Fruit fly (Drosophila melanogaster) whole organism, wandering third instar larva: ENCODE measurements around the gene mAChR-C.
A peak's percentile ranks its signal among the peaks of the same experiment; 100 is the strongest.

Experiments
- Abd-B ChIP-seq: fragments of >200 bp; optimal IDR thresholded peaks from 2 replicates; lab custom pipeline; 2017; ENCODE audit warnings: missing biosample characterization, missing genetic modification characterization
- CG9705 ChIP-seq: fragments of 200-800 bp; sonication (Bioruptor generic); optimal IDR thresholded peaks from 2 replicates; lab custom pipeline; 2018; ENCODE audit warnings: missing biosample characterization, mild to moderate bottlenecking, missing genetic modification characterization
- CrebA ChIP-seq: fragments of 200-800 bp; sonication (Bioruptor generic); optimal IDR thresholded peaks from 2 replicates; lab custom pipeline; 2016; ENCODE audit warnings: missing biosample characterization, mild to moderate bottlenecking, missing genetic modification characterization, borderline replicate concordance
- Dfd ChIP-seq: fragments of >200 bp; optimal IDR thresholded peaks from 2 replicates; lab custom pipeline; 2017; ENCODE audit warnings: missing biosample characterization, missing genetic modification characterization
- Dif ChIP-seq: fragments of 200-275, 200-300 bp; sonication (Bioruptor generic); optimal IDR thresholded peaks from 2 replicates; lab custom pipeline; 2018; ENCODE audit warnings: missing biosample characterization, missing genetic modification characterization; ENCODE audit not compliant: partially characterized antibody
- GATAd ChIP-seq: sonication (Bioruptor generic); optimal IDR thresholded peaks from 2 replicates; lab custom pipeline; 2016; ENCODE audit warnings: missing biosample characterization, missing genetic modification characterization
- HLH106 ChIP-seq: fragments of 200-800 bp; optimal IDR thresholded peaks from 3 replicates; lab custom pipeline; 2019; ENCODE audit warnings: missing biosample characterization, mild to moderate bottlenecking, missing genetic modification characterization, moderate library complexity
- Hnf4 ChIP-seq: fragments of 200-800 bp; sonication (Bioruptor generic); optimal IDR thresholded peaks from 2 replicates; lab custom pipeline; 2016; ENCODE audit warnings: missing biosample characterization, mild to moderate bottlenecking, missing genetic modification characterization
- Hr78 ChIP-seq: fragments of >200 bp; optimal IDR thresholded peaks from 2 replicates; lab custom pipeline; 2017; ENCODE audit warnings: missing biosample characterization, missing genetic modification characterization
- Hr83 ChIP-seq: fragments of 200-300 bp; sonication (Bioruptor generic); optimal IDR thresholded peaks from 2 replicates; lab custom pipeline; 2016; ENCODE audit warnings: missing biosample characterization, mild to moderate bottlenecking, missing genetic modification characterization, moderate library complexity; ENCODE audit not compliant: poor library complexity, severe bottlenecking
- Jra ChIP-seq: sonication (Bioruptor generic); optimal IDR thresholded peaks from 2 replicates; lab custom pipeline; 2016; ENCODE audit warnings: missing biosample characterization, missing genetic modification characterization
- Mio ChIP-seq: sonication (Bioruptor generic); optimal IDR thresholded peaks from 2 replicates; lab custom pipeline; 2016; ENCODE audit warnings: missing biosample characterization, missing genetic modification characterization
- Myc ChIP-seq: fragments of >200 bp; optimal IDR thresholded peaks from 2 replicates; lab custom pipeline; 2017
- N ChIP-seq: fragments of >200 bp; optimal IDR thresholded peaks from 2 replicates; lab custom pipeline; 2018; ENCODE audit warnings: missing biosample characterization, missing external identifiers, missing genetic modification characterization
- OdsH ChIP-seq: fragments of 200-800 bp; sonication (Bioruptor generic); optimal IDR thresholded peaks from 2 replicates; lab custom pipeline; 2016; ENCODE audit warnings: missing biosample characterization, mild to moderate bottlenecking, missing genetic modification characterization
- Rel ChIP-seq, 2 experiments: fragments of 200-800 bp; sonication (Bioruptor generic) in 1 of 2; optimal IDR thresholded peaks; 2 replicates in 1 of 2; 3 replicates in 1 of 2; lab custom pipeline; 2016 to 2019; ENCODE audit warnings: mild to moderate bottlenecking in 2 of 2, missing biosample characterization in 2 of 2, missing genetic modification characterization in 2 of 2, moderate library complexity in 1 of 2
- Sp1 ChIP-seq: fragments of 200-800 bp; sonication (Bioruptor generic); optimal IDR thresholded peaks from 3 replicates; lab custom pipeline; 2019; ENCODE audit warnings: missing biosample characterization, mild to moderate bottlenecking, missing genetic modification characterization, moderate library complexity
- Vsx2 ChIP-seq: fragments of 200-300, 225-300 bp; sonication (Bioruptor generic); optimal IDR thresholded peaks from 2 replicates; lab custom pipeline; 2018; ENCODE audit warnings: missing biosample characterization, missing genetic modification characterization; ENCODE audit not compliant: partially characterized antibody
- brk ChIP-seq: fragments of 200-800 bp; sonication (Bioruptor generic); optimal IDR thresholded peaks from 2 replicates; lab custom pipeline; 2016; ENCODE audit warnings: missing biosample characterization, mild to moderate bottlenecking, missing genetic modification characterization
- dl ChIP-seq, 2 experiments: fragments of 175-275, 200-275 bp in 1 of 2; fragments of 200-275 bp in 1 of 2; sonication (Bioruptor generic); optimal IDR thresholded peaks; lab custom pipeline; 2018; ENCODE audit warnings: mild to moderate bottlenecking in 2 of 2, missing biosample characterization in 2 of 2, missing genetic modification characterization in 2 of 2, moderate library complexity in 2 of 2; ENCODE audit not compliant: partially characterized antibody in 2 of 2, insufficient read depth in 1 of 2
- dmrt93B ChIP-seq: fragments of 200-800 bp; sonication (Bioruptor generic); optimal IDR thresholded peaks from 2 replicates; lab custom pipeline; 2018; ENCODE audit warnings: missing biosample characterization, mild to moderate bottlenecking, missing genetic modification characterization
- dsf ChIP-seq: sonication (Bioruptor generic); optimal IDR thresholded peaks from 2 replicates; lab custom pipeline; 2016; ENCODE audit warnings: missing biosample characterization, missing genetic modification characterization, borderline replicate concordance
- ey ChIP-seq: fragments of 200-800 bp; sonication (Bioruptor generic); optimal IDR thresholded peaks from 2 replicates; lab custom pipeline; 2016; ENCODE audit warnings: missing biosample characterization, missing genetic modification characterization
- foxo ChIP-seq, 2 experiments: fragments of 200-800 bp; sonication (Bioruptor generic); optimal IDR thresholded peaks; 2 replicates in 1 of 2; 3 replicates in 1 of 2; lab custom pipeline; 2016 to 2017; ENCODE audit warnings: missing biosample characterization in 2 of 2, missing genetic modification characterization in 2 of 2
- fru ChIP-seq: fragments of 200-800 bp; sonication (Bioruptor generic); optimal IDR thresholded peaks from 3 replicates; lab custom pipeline; 2016; ENCODE audit warnings: missing biosample characterization, mild to moderate bottlenecking, missing genetic modification characterization
- h ChIP-seq: fragments of 200-800 bp; sonication (Bioruptor generic); optimal IDR thresholded peaks from 3 replicates; lab custom pipeline; 2016; ENCODE audit warnings: missing biosample characterization, mild to moderate bottlenecking, missing genetic modification characterization
- jim ChIP-seq: fragments of 175-275, 200-325 bp; sonication (Bioruptor generic); optimal IDR thresholded peaks from 2 replicates; lab custom pipeline; 2016; ENCODE audit warnings: missing biosample characterization, mild to moderate bottlenecking, missing genetic modification characterization
- lola ChIP-seq: fragments of >200 bp; optimal IDR thresholded peaks from 2 replicates; lab custom pipeline; 2017; ENCODE audit warnings: missing biosample characterization, missing genetic modification characterization
- pan ChIP-seq: fragments of >200 bp; optimal IDR thresholded peaks from 2 replicates; lab custom pipeline; 2017
- psq ChIP-seq: fragments of 200-800 bp; sonication (Bioruptor generic); optimal IDR thresholded peaks from 3 replicates; lab custom pipeline; 2017; ENCODE audit warnings: missing biosample characterization, mild to moderate bottlenecking, missing genetic modification characterization, moderate library complexity
- rgr ChIP-seq: fragments of 200-800 bp; sonication (Bioruptor generic); optimal IDR thresholded peaks from 3 replicates; lab custom pipeline; 2016; ENCODE audit warnings: missing biosample characterization, mild to moderate bottlenecking, missing genetic modification characterization
- sage ChIP-seq: fragments of 200-800 bp; sonication (Bioruptor generic); optimal IDR thresholded peaks from 2 replicates; lab custom pipeline; 2016; ENCODE audit warnings: missing biosample characterization, mild to moderate bottlenecking, missing genetic modification characterization
- sv ChIP-seq: fragments of 200-800 bp; sonication (Bioruptor generic); optimal IDR thresholded peaks from 3 replicates; lab custom pipeline; 2016; ENCODE audit warnings: missing biosample characterization, missing genetic modification characterization
- tai ChIP-seq: sonication (Bioruptor generic); optimal IDR thresholded peaks from 2 replicates; lab custom pipeline; 2016; ENCODE audit warnings: missing biosample characterization, missing genetic modification characterization
- usp ChIP-seq: fragments of >200 bp; optimal IDR thresholded peaks from 2 replicates; lab custom pipeline; 2017; ENCODE audit warnings: missing biosample characterization, missing genetic modification characterization
- woc ChIP-seq: sonication (Bioruptor generic); optimal IDR thresholded peaks from 2 replicates; lab custom pipeline; 2016; ENCODE audit warnings: missing biosample characterization, mild to moderate bottlenecking, missing genetic modification characterization

mAChR-C gene

DNA sequence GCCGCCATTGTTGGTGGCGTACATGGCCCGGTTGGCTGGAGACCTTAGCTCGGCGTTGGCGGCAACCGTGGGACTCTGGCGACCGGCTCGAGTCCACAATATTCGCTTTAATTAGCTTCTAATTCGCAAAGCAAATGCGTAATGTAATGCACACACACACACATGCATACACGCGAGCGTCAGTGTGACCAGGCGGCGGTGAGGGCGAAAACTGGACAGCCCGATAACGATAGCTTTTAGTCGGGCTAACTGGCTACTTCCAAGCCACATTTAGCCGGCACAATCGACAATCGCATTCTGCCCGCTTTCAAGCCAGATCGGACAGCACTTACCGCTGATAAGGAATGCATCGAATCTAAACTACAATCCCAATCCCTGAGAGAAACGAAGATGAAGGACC, 11.8 kb downstream of the mAChR-C start, which contains the start of the genes Nf-YC and xit:
Gene Nf-YC, minus strand, starts transcription at position 217 of the 400 bp plus-strand sequence.
Gene xit, plus strand, starts transcription at position 314 of the 400 bp plus-strand sequence.
- TF ChIP-seq Vsx2 (GFP tag; lab: Kevin White, UChicago): peak; percentile 97
- no peak for TF ChIP-seq ey (GFP tag; lab: Kevin White, UChicago)
- no peak for TF ChIP-seq jim (GFP tag; lab: Kevin White, UChicago)
- no peak for TF ChIP-seq pan
- TF ChIP-seq h (GFP tag; lab: Kevin White, UChicago): no peak
- peak; percentile 96 for TF ChIP-seq Myc (lab: Kevin White, UChicago)
- TF ChIP-seq rgr (GFP tag; lab: Kevin White, UChicago): no peak
- no peak for TF ChIP-seq GATAd (GFP tag; lab: Kevin White, UChicago)
- TF ChIP-seq Sp1: no peak
- no peak for TF ChIP-seq dmrt93B (GFP tag; lab: Kevin White, UChicago)
- peak; percentile 19 for TF ChIP-seq HLH106 (tag; lab: Kevin White, UChicago)
- TF ChIP-seq, all 38 proteins: peak for 3

DNA sequence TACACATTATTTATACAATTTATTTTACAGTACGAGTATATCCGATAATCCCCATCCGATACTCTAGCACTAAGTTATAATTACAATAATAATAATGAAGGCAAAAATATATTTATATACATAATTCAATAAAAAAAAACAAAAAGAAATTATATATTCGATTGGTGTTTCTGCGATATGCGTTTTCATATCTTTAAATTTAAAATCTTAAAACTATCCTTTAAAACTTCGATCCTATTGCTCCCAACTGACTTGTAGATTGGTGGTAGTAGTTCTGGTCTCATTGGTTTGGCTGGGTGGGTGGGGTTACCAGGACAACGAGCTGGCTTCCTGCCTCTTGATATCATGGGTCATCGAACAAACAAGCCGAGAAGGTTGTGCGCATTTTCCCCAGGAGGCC, 18.8 kb downstream of the mAChR-C start, which contains the start of gene iav:
Gene iav, plus strand, starts transcription at position 301 of the 400 bp plus-strand sequence.
- TF ChIP-seq sage (GFP tag; lab: Kevin White, UChicago) (no peak), pan (no peak), tai (GFP tag; lab: Kevin White, UChicago) (no peak), OdsH (GFP tag; lab: Kevin White, UChicago) (no peak), jim (GFP tag; lab: Kevin White, UChicago) (no peak), Sp1 (no peak), N (GFP tag; lab: Kevin White, UChicago) (no peak), CrebA (GFP tag; lab: Kevin White, UChicago) (no peak), Vsx2 (GFP tag; lab: Kevin White, UChicago) (no peak), dmrt93B (GFP tag; lab: Kevin White, UChicago) (no peak), dl (GFP tag; optimal IDR thresholded peaks at IDR 0.05; lab: Kevin White, UChicago; ENCODE audit: insufficient read depth in 1 of 2, partially characterized antibody in 2 of 2) (no peak), psq (GFP tag; lab: Kevin White, UChicago) (no peak), HLH106 (tag; lab: Kevin White, UChicago) (no peak)

DNA sequence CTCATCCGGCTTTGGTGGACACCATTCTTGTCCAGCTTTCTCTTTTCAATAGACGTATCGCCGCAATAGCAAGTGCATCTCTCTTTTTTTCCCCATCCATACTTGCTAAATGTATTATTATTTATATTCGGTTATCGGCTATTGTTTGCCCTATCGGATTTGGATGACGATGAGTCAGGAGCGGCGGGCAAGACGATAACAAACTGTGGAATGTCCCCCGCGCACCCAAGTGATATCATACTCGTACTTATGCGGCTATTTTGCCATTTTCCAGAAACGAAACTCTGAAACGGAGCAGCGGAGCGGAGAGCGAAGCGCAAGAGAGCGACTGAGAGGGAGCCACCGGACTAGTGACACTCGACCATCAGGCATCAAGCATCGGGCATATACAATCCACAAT, 27.1 kb downstream of the mAChR-C start:
- TF ChIP-seq dl (GFP tag; optimal IDR thresholded peaks at IDR 0.05; lab: Kevin White, UChicago; ENCODE audit: insufficient read depth in 1 of 2, partially characterized antibody in 2 of 2) (peak in 1 of 2 experiments; percentile 43), foxo (GFP tag; optimal IDR thresholded peaks at IDR 0.05; lab: Kevin White, UChicago) (no peak), Dif (GFP tag; lab: Kevin White, UChicago) (peak; percentile 68), Rel (GFP tag; optimal IDR thresholded peaks at IDR 0.05; lab: Kevin White, UChicago) (no peak), Rel (tag; optimal IDR thresholded peaks at IDR 0.05; lab: Kevin White, UChicago) (peak; percentile 27)

DNA sequence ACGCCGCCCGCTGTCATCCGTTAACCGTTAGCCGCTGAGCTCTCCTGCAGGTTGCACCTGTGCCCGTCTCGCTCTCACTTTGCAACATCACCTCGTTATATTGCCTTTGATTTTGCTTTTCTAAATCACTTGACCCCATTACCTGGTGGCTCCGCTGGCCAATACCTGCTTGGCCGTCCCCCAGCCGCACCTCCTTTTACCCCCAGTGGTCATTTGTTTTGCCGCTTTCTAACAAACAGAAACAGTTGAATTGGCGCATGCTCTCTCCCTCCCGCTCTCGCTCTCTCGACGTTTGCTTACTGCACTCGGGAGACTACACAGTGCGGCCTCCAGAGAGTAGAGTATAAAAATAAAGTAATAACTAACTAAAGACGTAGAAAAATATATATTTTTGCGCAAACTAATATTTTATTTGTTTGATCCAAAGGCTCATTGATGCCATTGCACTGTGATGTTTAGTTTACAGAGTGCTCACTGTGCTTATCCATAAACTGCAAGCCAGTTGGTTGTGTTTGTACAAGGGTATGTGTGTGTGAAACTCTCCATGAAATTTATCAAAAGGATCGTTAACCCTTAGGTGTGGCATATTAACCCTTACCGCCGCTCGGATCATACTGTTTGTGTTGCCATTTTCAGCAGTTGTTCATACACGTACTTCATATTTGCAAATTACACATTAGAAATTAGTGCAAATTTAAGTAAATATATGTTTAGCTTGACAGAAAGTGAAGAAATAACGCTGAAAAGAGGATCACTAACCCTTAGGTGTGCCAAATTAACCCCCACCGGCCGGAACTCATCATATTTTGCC, 27.8 kb downstream of the mAChR-C start:
- TF ChIP-seq tai (GFP tag; lab: Kevin White, UChicago) (no peak), h (GFP tag; lab: Kevin White, UChicago) (peak; percentile 97), ey (GFP tag; lab: Kevin White, UChicago) (peak; percentile 96), dl (GFP tag; optimal IDR thresholded peaks at IDR 0.05; lab: Kevin White, UChicago; ENCODE audit: insufficient read depth in 1 of 2, partially characterized antibody in 2 of 2) (peak in 1 of 2 experiments; percentile 62), foxo (GFP tag; optimal IDR thresholded peaks at IDR 0.05; lab: Kevin White, UChicago) (peak; percentile 78 to 96), fru (GFP tag; lab: Kevin White, UChicago) (peak; percentile 95), usp (GFP tag; lab: Kevin White, UChicago) (no peak), dsf (GFP tag; lab: Kevin White, UChicago) (peak; percentile 78), CG9705 (GFP tag; lab: Kevin White, UChicago) (peak; percentile 47), rgr (GFP tag; lab: Kevin White, UChicago) (peak; percentile 97), Dif (GFP tag; lab: Kevin White, UChicago) (peak; percentile 70), N (GFP tag; lab: Kevin White, UChicago) (no peak), psq (GFP tag; lab: Kevin White, UChicago) (peak; percentile 91), Hr83 (GFP tag; lab: Kevin White, UChicago) (peak; percentile 45), Hr78 (GFP tag; lab: Kevin White, UChicago) (no peak), lola (GFP tag; lab: Kevin White, UChicago) (no peak), jim (GFP tag; lab: Kevin White, UChicago) (peak; percentile 31), dmrt93B (GFP tag; lab: Kevin White, UChicago) (peak; percentile 84), OdsH (GFP tag; lab: Kevin White, UChicago) (peak; percentile 96), CrebA (GFP tag; lab: Kevin White, UChicago) (no peak), brk (peak; percentile 91), pan (no peak), HLH106 (tag; lab: Kevin White, UChicago) (peak; percentile 92), sage (GFP tag; lab: Kevin White, UChicago) (peak; percentile 93), Mio (GFP tag; lab: Kevin White, UChicago) (peak; percentile 79), woc (peak; percentile 95), Dfd (GFP tag; lab: Kevin White, UChicago) (no peak), Vsx2 (GFP tag; lab: Kevin White, UChicago) (no peak), Jra (GFP tag; lab: Kevin White, UChicago) (peak; percentile 93), Sp1 (peak; percentile 90), Abd-B (GFP tag; lab: Kevin White, UChicago) (no peak), sv (GFP tag; lab: Kevin White, UChicago) (peak; percentile 64), Hnf4 (GFP tag; lab: Kevin White, UChicago) (peak; percentile 97), GATAd (GFP tag; lab: Kevin White, UChicago) (peak; percentile 18)
